Worm (Caenorhabditis elegans) whole organism, young adult: ENCODE results near the gene C50D2.6.

Source experiments
- B0019.2 ChIP-seq: fragments of 200-800 bp; sonication (Bioruptor generic); conservative IDR thresholded peaks from 2 replicates; pipeline ENCODE4 v1.3.6; 2022; ENCODE audit warnings: missing genetic modification reagents, missing genetic modification characterization, missing compliant biosample characterization
- B0035.1 ChIP-seq: sonication (generic microtip); optimal IDR thresholded peaks from 2 replicates; lab custom pipeline; 2016; ENCODE audit warnings: missing genetic modification characterization, mild to moderate bottlenecking, missing compliant biosample characterization, missing genotype, missing genetic modification reagents
- B0261.1 ChIP-seq: sonication (generic microtip); optimal IDR thresholded peaks from 2 replicates; lab custom pipeline; 2016; ENCODE audit warnings: mild to moderate bottlenecking, missing genetic modification characterization, moderate library complexity, missing compliant biosample characterization
- C06A6.2 ChIP-seq: fragments of 200-800 bp; sonication (Bioruptor generic); conservative IDR thresholded peaks from 2 replicates; pipeline ENCODE4 v1.3.6; 2022; ENCODE audit warnings: missing genetic modification characterization, missing compliant biosample characterization
- F23B12.7 ChIP-seq: sonication (generic microtip); optimal IDR thresholded peaks from 2 replicates; lab custom pipeline; 2017; ENCODE audit warnings: missing genetic modification characterization, mild to moderate bottlenecking, missing compliant biosample characterization, antibody characterized with exemption, moderate library complexity; ENCODE audit not compliant: insufficient read depth
- F33H1.4 ChIP-seq: fragments of 200-800 bp; sonication (Bioruptor generic); IDR thresholded peaks from 2 replicates; pipeline ENCODE4 v1.3.6; 2022; ENCODE audit warnings: missing genetic modification reagents, missing genetic modification characterization, missing compliant biosample characterization
- F55B11.4 ChIP-seq: sonication (generic microtip); optimal IDR thresholded peaks from 2 replicates; lab custom pipeline; 2016; ENCODE audit warnings: missing compliant biosample characterization, missing genetic modification characterization, borderline replicate concordance; ENCODE audit not compliant: insufficient read depth
- Y79H2A.3 ChIP-seq: fragments of 200-800 bp; sonication (Bioruptor generic); conservative IDR thresholded peaks from 2 replicates; pipeline ENCODE4 v1.3.6; 2022; ENCODE audit warnings: missing genetic modification reagents, missing genetic modification characterization, missing compliant biosample characterization
- atf-7 ChIP-seq: sonication (generic microtip); optimal IDR thresholded peaks from 2 replicates; lab custom pipeline; 2017; ENCODE audit warnings: mild to moderate bottlenecking, missing genetic modification characterization, missing compliant biosample characterization
- athp-1 ChIP-seq: sonication (generic microtip); optimal IDR thresholded peaks from 2 replicates; lab custom pipeline; 2017; ENCODE audit warnings: mild to moderate bottlenecking, missing genetic modification characterization, missing compliant biosample characterization
- bed-1 ChIP-seq: fragments of 200-800 bp; sonication (Bioruptor generic); IDR thresholded peaks from 2 replicates; pipeline ENCODE4 v1.3.6; 2022; ENCODE audit warnings: missing genetic modification reagents, missing genetic modification characterization, missing compliant biosample characterization
- cebp-1 ChIP-seq, 2 experiments: fragments of 200-800 bp in 1 of 2; sonication (Bioruptor generic) in 1 of 2; sonication (generic microtip) in 1 of 2; IDR thresholded peaks in 1 of 2; optimal IDR thresholded peaks in 1 of 2; 2 replicates each; pipeline versions ENCODE4 v1.3.6 to Lab custom; 2017 to 2022; ENCODE audit warnings: missing compliant biosample characterization in 2 of 2, missing genetic modification characterization in 2 of 2, mild to moderate bottlenecking in 1 of 2, missing genetic modification reagents in 1 of 2, moderate library complexity in 1 of 2
- ceh-79 ChIP-seq: sonication (generic microtip); optimal IDR thresholded peaks from 2 replicates; lab custom pipeline; 2017; ENCODE audit warnings: mild to moderate bottlenecking, missing genetic modification characterization, missing compliant biosample characterization
- die-1 ChIP-seq: sonication (generic microtip); optimal IDR thresholded peaks from 2 replicates; lab custom pipeline; 2016; ENCODE audit warnings: missing genotype, mild to moderate bottlenecking, missing genetic modification characterization, missing compliant biosample characterization
- dpff-1 ChIP-seq: sonication (generic microtip); optimal IDR thresholded peaks from 2 replicates; lab custom pipeline; 2017; ENCODE audit warnings: mild to moderate bottlenecking, missing genetic modification characterization, missing compliant biosample characterization
- efl-1 ChIP-seq: fragments of 150-350 bp; optimal IDR thresholded peaks from 2 replicates; lab custom pipeline; 2014; ENCODE audit warnings: missing biosample characterization, missing genetic modification reagents, missing genetic modification characterization
- egrh-3 ChIP-seq: fragments of 200-800 bp; sonication (Bioruptor generic); IDR thresholded peaks from 2 replicates; pipeline ENCODE4 v1.3.6; 2022; ENCODE audit warnings: missing genetic modification reagents, missing genetic modification characterization, missing compliant biosample characterization
- hlh-12 ChIP-seq: sonication (generic microtip); optimal IDR thresholded peaks from 2 replicates; lab custom pipeline; 2016; ENCODE audit warnings: missing genetic modification characterization, missing compliant biosample characterization
- lag-1 ChIP-seq: fragments of 200-800 bp; sonication (Bioruptor generic); IDR thresholded peaks from 2 replicates; pipeline ENCODE4 v1.3.6; 2022; ENCODE audit warnings: missing genetic modification reagents, missing genetic modification characterization, missing compliant biosample characterization
- lin-26 ChIP-seq: fragments of 200-800 bp; sonication (Bioruptor generic); IDR thresholded peaks from 2 replicates; pipeline ENCODE4 v1.3.6; 2022; ENCODE audit warnings: missing genetic modification reagents, missing genetic modification characterization, missing compliant biosample characterization
- lin-35 ChIP-seq, 3 experiments: fragments of 150-350 bp in 2 of 3; sonication (generic microtip) in 1 of 3; optimal IDR thresholded peaks; 2 replicates each; lab custom pipeline; 2014 to 2018; ENCODE audit warnings: missing biosample characterization in 3 of 3, missing genetic modification characterization in 3 of 3, missing genetic modification reagents in 3 of 3
- madf-8 ChIP-seq: fragments of 200-800 bp; sonication (Bioruptor generic); conservative IDR thresholded peaks from 2 replicates; pipeline ENCODE4 v1.3.6; 2022; ENCODE audit warnings: missing genetic modification reagents, missing genetic modification characterization, missing compliant biosample characterization
- nhr-179 ChIP-seq: sonication (generic microtip); optimal IDR thresholded peaks from 2 replicates; lab custom pipeline; 2016; ENCODE audit warnings: mild to moderate bottlenecking, missing genetic modification characterization, missing compliant biosample characterization
- rpc-1 ChIP-seq, 2 experiments: fragments of 150-350 bp in 1 of 2; sonication (generic microtip) in 1 of 2; optimal IDR thresholded peaks; 2 replicates each; lab custom pipeline; 2014 to 2018; ENCODE audit warnings: missing biosample characterization in 1 of 2, missing genetic modification characterization in 1 of 2, missing genetic modification reagents in 1 of 2, missing genotype in 1 of 2
- tlf-1 ChIP-seq: fragments of 200-800 bp; sonication (Bioruptor generic); optimal IDR thresholded peaks from 2 replicates; lab custom pipeline; 2018; ENCODE audit warnings: mild to moderate bottlenecking, missing genetic modification characterization, missing compliant biosample characterization

C50D2.6 gene

ce11 chrII:128929-129328 lies 44.7 kb downstream of the C50D2.6 start, which contains the start of gene srd-3:
Gene srd-3, minus strand, starts transcription at chrII:129029.
- TF ChIP-seq C06A6.2 (GFP tag; lab: Robert Waterston, UW) (no peak), die-1 (tag; lab: Kevin White, UChicago) (no peak), ceh-79 (tag; lab: Kevin White, UChicago) (no peak), hlh-12 (no peak), F55B11.4 (tag; lab: Kevin White, UChicago) (no peak)
- TF ChIP-seq, all 124 proteins: peak for 0

ce11 chrII:129770-130169 lies 45.5 kb downstream of the C50D2.6 start:
- TF ChIP-seq atf-7 (no peak), F33H1.4 (GFP tag; lab: Robert Waterston, UW) (no peak), B0019.2 (no peak), Y79H2A.3 (GFP tag; lab: Robert Waterston, UW) (no peak)

- TF ChIP-seq nhr-179 (tag; lab: Kevin White, UChicago) (no peak), tlf-1 (no peak), cebp-1 (GFP tag; IDR thresholded peaks at IDR 0.05; lab: Robert Waterston, UW) (no peak), cebp-1 (tag; optimal IDR thresholded peaks at IDR 0.05; lab: Kevin White, UChicago) (no peak), rpc-1 (optimal IDR thresholded peaks at IDR 0.05; lab: Kevin White, UChicago) (no peak), rpc-1 (tag; optimal IDR thresholded peaks at IDR 0.05; lab: Kevin White, UChicago) (no peak), F55B11.4 (tag; lab: Kevin White, UChicago) (no peak), lin-35 (GFP tag; optimal IDR thresholded peaks at IDR 0.05; lab: Kevin White, UChicago) (no peak), lin-26 (GFP tag; lab: Robert Waterston, UW) (no peak), F23B12.7 (no peak), atf-7 (no peak)
- TF ChIP-seq, all 124 proteins: peak for 0
Observed at ce11 chrII:133548-134275, 49.5 kb downstream of the C50D2.6 start, which contains the start of gene cwn-1. Gene cwn-1, minus strand, starts transcription at chrII:133598.

- no peak for TF ChIP-seq B0261.1
- no peak for TF ChIP-seq egrh-3
- no peak for TF ChIP-seq lag-1 (GFP tag; lab: Robert Waterston, UW)
- TF ChIP-seq athp-1, result no peak
- TF ChIP-seq efl-1 (GFP tag; lab: Kevin White, UChicago), result no peak
- TF ChIP-seq madf-8 (GFP tag; lab: Robert Waterston, UW), result no peak
- no peak for TF ChIP-seq dpff-1 (tag; lab: Kevin White, UChicago)
- no peak for TF ChIP-seq B0035.1
- TF ChIP-seq lin-26 (GFP tag; lab: Robert Waterston, UW), result no peak
- TF ChIP-seq bed-1 (GFP tag; lab: Robert Waterston, UW), result no peak
Observed at ce11 chrII:135166-135565, 50.9 kb downstream of the C50D2.6 start, which contains the start of gene K10B4.1. Gene K10B4.1, plus strand, starts transcription at chrII:135466.
